Worm (Caenorhabditis elegans): Measurements from ENCODE around the gene K03A1.4.

- no peak for TF ChIP-seq him-1 (tag; optimal IDR thresholded peaks at IDR 0.05)
- no peak for TF ChIP-seq W03F9.2 (tag; optimal IDR thresholded peaks at IDR 0.05)
- TF ChIP-seq dao-5 (tag; optimal IDR thresholded peaks at IDR 0.05) = no peak
Measured at ce11 chrX:7343747-7344146, 45.2 kb upstream of the K03A1.4 start, which contains the start of gene C07D8.5.
